Fruit fly (Drosophila melanogaster) whole organism, pupa: ENCODE results near the gene Cox17.
A peak's percentile ranks its signal among the peaks of the same experiment; 100 is the strongest.

Experiments
- CG10348 ChIP-seq: fragments of 200-800 bp; sonication (Bioruptor generic); IDR thresholded peaks from 2 replicates; pipeline ENCODE4 v1.3.6; 2022; ENCODE audit warnings: missing biosample characterization, missing genetic modification characterization
- CG12605 ChIP-seq: fragments of 200-800 bp; sonication (Bioruptor generic); IDR thresholded peaks from 2 replicates; pipeline ENCODE4 v1.3.6; 2022; ENCODE audit warnings: missing biosample characterization, missing genetic modification characterization
- CG13204 ChIP-seq: fragments of 200-800 bp; sonication (Bioruptor generic); optimal IDR thresholded peaks from 2 replicates; lab custom pipeline; 2018; ENCODE audit warnings: missing biosample characterization, mild to moderate bottlenecking, missing genetic modification characterization, moderate library complexity
- CG14655 ChIP-seq: fragments of 200-800 bp; sonication (Bioruptor generic); optimal IDR thresholded peaks from 3 replicates; lab custom pipeline; 2017; ENCODE audit warnings: mild to moderate bottlenecking, missing biosample characterization, missing genetic modification reagents, missing genetic modification characterization
- CG15710 ChIP-seq: fragments of 200-800 bp; sonication (Bioruptor generic); optimal IDR thresholded peaks from 2 replicates; lab custom pipeline; 2018; ENCODE audit warnings: missing biosample characterization, mild to moderate bottlenecking, missing genetic modification characterization, moderate library complexity
- CG17806 ChIP-seq: fragments of 200-800 bp; sonication (Bioruptor generic); optimal IDR thresholded peaks from 2 replicates; lab custom pipeline; 2018; ENCODE audit warnings: missing biosample characterization, mild to moderate bottlenecking, missing genetic modification characterization, moderate library complexity
- CG32121 ChIP-seq: fragments of 200-800 bp; sonication (Bioruptor generic); IDR thresholded peaks from 2 replicates; pipeline ENCODE4 v1.3.6; 2022; ENCODE audit warnings: missing biosample characterization, missing genetic modification characterization
- CG34367 ChIP-seq: fragments of 200-800 bp; sonication (Bioruptor generic); optimal IDR thresholded peaks from 2 replicates; lab custom pipeline; 2018; ENCODE audit warnings: missing biosample characterization, mild to moderate bottlenecking, missing genetic modification characterization
- CG4496 ChIP-seq: fragments of 200-800 bp; sonication (Bioruptor generic); IDR thresholded peaks from 3 replicates; pipeline ENCODE4 v1.3.6; 2022; ENCODE audit warnings: missing biosample characterization, missing genetic modification characterization
- CG8159 ChIP-seq: fragments of 200-800 bp; sonication (Bioruptor generic); optimal IDR thresholded peaks from 3 replicates; lab custom pipeline; 2018; ENCODE audit warnings: missing biosample characterization, mild to moderate bottlenecking, missing genetic modification characterization, moderate library complexity
- CG8301 ChIP-seq: fragments of 200-800 bp; sonication (Bioruptor generic); optimal IDR thresholded peaks from 2 replicates; lab custom pipeline; 2018; ENCODE audit warnings: missing biosample characterization, mild to moderate bottlenecking, missing genetic modification characterization
- CG9948 ChIP-seq: fragments of 200-800 bp; sonication (Bioruptor generic); optimal IDR thresholded peaks from 2 replicates; lab custom pipeline; 2018; ENCODE audit warnings: missing biosample characterization, mild to moderate bottlenecking, missing genetic modification characterization, moderate library complexity
- D1 ChIP-seq: fragments of 200-800 bp; sonication (Bioruptor generic); optimal IDR thresholded peaks from 2 replicates; lab custom pipeline; 2018; ENCODE audit warnings: missing biosample characterization, mild to moderate bottlenecking, missing genetic modification characterization, moderate library complexity
- EcR ChIP-seq: fragments of 200-800 bp; sonication (Bioruptor generic); optimal IDR thresholded peaks from 3 replicates; lab custom pipeline; 2019; ENCODE audit warnings: missing biosample characterization, missing genetic modification characterization, mild to moderate bottlenecking, moderate library complexity, missing genetic modification reagents
- Ets98B ChIP-seq: fragments of 200-800 bp; sonication (Bioruptor generic); IDR thresholded peaks from 2 replicates; pipeline ENCODE4 v1.3.6; 2022; ENCODE audit warnings: missing biosample characterization, missing genetic modification characterization
- Pif1A ChIP-seq: fragments of 200-800 bp; sonication (Bioruptor generic); optimal IDR thresholded peaks from 3 replicates; lab custom pipeline; 2016; ENCODE audit warnings: missing biosample characterization, missing genetic modification characterization
- Pif1B ChIP-seq: fragments of 200-800 bp; sonication (Bioruptor generic); optimal IDR thresholded peaks from 3 replicates; lab custom pipeline; 2016; ENCODE audit warnings: missing biosample characterization, missing genetic modification characterization
- Snoo ChIP-seq: fragments of 200-800 bp; sonication (Bioruptor generic); optimal IDR thresholded peaks from 3 replicates; lab custom pipeline; 2017; ENCODE audit warnings: missing biosample characterization, mild to moderate bottlenecking, missing genetic modification characterization, inconsistent platforms
- fd96Ca ChIP-seq: fragments of 200-800 bp; sonication (Bioruptor generic); IDR thresholded peaks from 3 replicates; pipeline ENCODE4 v1.3.6; 2022; ENCODE audit warnings: missing biosample characterization, missing genetic modification characterization
- gl ChIP-seq: fragments of 200-800 bp; sonication (Bioruptor generic); optimal IDR thresholded peaks from 2 replicates; lab custom pipeline; 2018; ENCODE audit warnings: missing biosample characterization, mild to moderate bottlenecking, missing genetic modification characterization
- rn ChIP-seq: fragments of 200-800 bp; sonication (Bioruptor generic); IDR thresholded peaks from 2 replicates; pipeline ENCODE4 v1.3.6; 2022; ENCODE audit warnings: missing biosample characterization, missing genetic modification characterization

Gene Cox17

DNA sequence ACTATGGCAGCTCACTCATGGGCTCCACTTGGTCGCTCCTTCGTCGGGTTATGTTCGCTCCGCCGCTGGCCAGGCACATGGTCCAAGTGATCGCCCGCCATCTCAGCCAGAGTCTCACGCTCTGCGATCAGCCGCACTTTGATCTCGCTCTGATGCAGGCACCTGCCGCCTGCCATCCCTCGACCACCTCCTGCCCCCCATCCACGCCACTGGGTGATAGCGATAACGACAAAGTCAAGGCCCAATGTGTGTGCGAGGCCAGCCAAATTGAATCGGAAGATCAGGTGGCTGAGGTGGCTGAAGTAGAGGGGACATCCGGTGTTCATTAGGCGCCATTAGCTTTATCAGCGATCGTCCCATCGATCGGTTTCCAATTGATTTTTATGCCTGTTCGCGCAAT, 16.0 kb downstream of the Cox17 start:
- TF ChIP-seq CG4496 (no peak), D1 (tag; lab: Kevin White, UChicago) (no peak), CG13204 (GFP tag; lab: Kevin White, UChicago) (peak; percentile 44), Snoo (tag; lab: Kevin White, UChicago) (no peak), gl (tag; lab: Kevin White, UChicago) (peak; percentile 21), rn (GFP tag; lab: Robert Waterston, UW) (no peak), Pif1A (GFP tag; lab: Kevin White, UChicago) (no peak)

- no peak for TF ChIP-seq CG34367 (tag; lab: Kevin White, UChicago)
- no peak for TF ChIP-seq CG14655
- no peak for TF ChIP-seq Pif1A (GFP tag; lab: Kevin White, UChicago)
- no peak for TF ChIP-seq CG32121
- no peak for TF ChIP-seq gl (tag; lab: Kevin White, UChicago)
- TF ChIP-seq CG12605 (GFP tag; lab: Robert Waterston, UW): no peak
- peak; percentile 20 for TF ChIP-seq CG9948 (tag; lab: Kevin White, UChicago)
- TF ChIP-seq EcR (GFP tag; lab: Kevin White, UChicago): no peak
- no peak for TF ChIP-seq CG10348 (GFP tag; lab: Robert Waterston, UW)
- peak; percentile 13 for TF ChIP-seq CG8159
- TF ChIP-seq rn (GFP tag; lab: Robert Waterston, UW): no peak
- TF ChIP-seq CG13204 (GFP tag; lab: Kevin White, UChicago): no peak
These were observed 18.0 kb downstream of the Cox17 start, which contains the start of the genes opm and dob for dm6 chrX:15066374-15067057. TSS of gene opm (minus strand) at chrX:15066432. TSS of gene dob (plus strand) at chrX:15067007.

DNA sequence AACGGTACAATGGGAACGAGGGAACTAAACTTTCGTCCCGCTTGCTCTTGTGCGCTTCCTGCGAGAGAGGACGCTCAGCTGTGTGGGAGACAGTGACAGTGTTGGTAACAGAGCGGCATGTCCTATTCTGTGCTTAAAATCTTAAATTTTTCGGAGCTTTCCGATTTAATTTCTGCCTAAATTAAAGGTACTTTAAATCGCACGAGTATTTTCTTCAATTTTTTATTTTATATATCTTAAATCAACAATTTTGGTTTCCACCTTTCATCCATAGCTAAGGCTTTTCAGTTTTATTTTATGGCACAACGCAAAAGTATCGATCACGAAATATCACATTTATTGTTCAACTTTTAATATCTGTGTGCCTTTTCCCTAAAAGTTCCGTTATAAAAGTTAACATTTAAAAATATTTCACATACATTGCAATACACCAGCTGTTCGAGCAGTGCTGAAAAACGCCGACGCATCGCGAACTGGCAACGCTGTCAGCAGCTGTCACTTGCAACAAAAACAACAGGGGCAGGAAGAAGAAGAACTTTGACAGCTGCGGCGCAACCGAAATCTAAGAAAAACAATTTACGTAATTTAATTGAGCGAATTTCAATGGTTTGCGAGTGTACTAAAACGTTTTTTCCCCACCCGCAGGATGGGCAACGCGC, 21.0 kb downstream of the Cox17 start, which contains the start of the genes hiw and ND-B18:
hiw (minus strand) TSS at position 26 of the 659 bp plus-strand sequence.
ND-B18 (plus strand) TSS at position 330 of the 659 bp plus-strand sequence.
- TF ChIP-seq Ets98B (GFP tag; lab: Robert Waterston, UW): no peak
- peak; percentile 49 for TF ChIP-seq CG4496

DNA sequence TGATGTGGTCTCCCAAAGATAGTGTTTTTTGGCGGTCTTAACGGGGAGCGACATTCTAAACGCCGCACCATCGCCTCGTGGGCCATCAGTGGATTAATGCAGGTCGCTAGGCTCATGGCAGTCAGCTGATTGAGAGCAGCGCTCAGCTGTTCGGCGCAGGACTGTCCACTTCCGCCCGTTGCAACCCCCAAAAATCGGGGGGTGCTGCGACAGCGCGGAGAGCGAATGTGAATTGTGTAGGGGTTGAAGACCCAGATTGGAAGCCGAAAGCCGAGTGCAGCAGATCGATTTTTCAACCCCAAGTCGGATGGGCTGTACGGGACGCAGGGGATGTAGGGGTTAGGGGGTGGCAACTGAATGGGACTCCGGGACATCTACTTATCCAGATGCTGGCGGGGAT, 21.9 kb downstream of the Cox17 start:
- TF ChIP-seq gl (tag; lab: Kevin White, UChicago): no peak
- TF ChIP-seq Ets98B (GFP tag; lab: Robert Waterston, UW): no peak
- no peak for TF ChIP-seq CG32121
- no peak for TF ChIP-seq EcR (GFP tag; lab: Kevin White, UChicago)
- no peak for TF ChIP-seq CG13204 (GFP tag; lab: Kevin White, UChicago)
- TF ChIP-seq rn (GFP tag; lab: Robert Waterston, UW): no peak
- TF ChIP-seq CG8159: no peak
- no peak for TF ChIP-seq CG9948 (tag; lab: Kevin White, UChicago)
- TF ChIP-seq CG34367 (tag; lab: Kevin White, UChicago): no peak
- TF ChIP-seq, all 21 proteins: peak for 0

DNA sequence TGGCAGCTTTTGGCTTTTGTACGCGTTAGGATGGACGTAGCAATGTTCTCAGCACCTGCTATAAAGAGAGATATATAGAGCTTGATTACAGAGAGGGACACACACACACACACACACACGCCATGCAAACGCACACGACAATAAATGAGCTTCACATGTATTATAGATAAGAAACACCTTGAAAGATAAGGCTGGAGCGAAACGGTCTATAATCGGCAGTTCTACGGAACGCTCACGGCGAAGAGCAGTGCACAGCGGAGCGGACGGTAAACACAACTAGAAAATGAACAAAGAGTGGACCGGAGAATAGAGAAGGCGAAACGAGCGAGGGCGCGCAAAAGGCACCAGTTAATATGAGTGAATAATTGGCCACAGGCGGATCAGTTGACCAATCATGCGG, 35.8 kb downstream of the Cox17 start:
- peak; percentile 4 for TF ChIP-seq EcR (GFP tag; lab: Kevin White, UChicago)
- no peak for TF ChIP-seq CG8159
- TF ChIP-seq, all 21 proteins: peak for 1

- no peak for TF ChIP-seq CG13204 (GFP tag; lab: Kevin White, UChicago)
- no peak for TF ChIP-seq CG9948 (tag; lab: Kevin White, UChicago)
- no peak for TF ChIP-seq Pif1B (GFP tag; lab: Kevin White, UChicago)
- no peak for TF ChIP-seq EcR (GFP tag; lab: Kevin White, UChicago)
- TF ChIP-seq CG10348 (GFP tag; lab: Robert Waterston, UW): no peak
- no peak for TF ChIP-seq gl (tag; lab: Kevin White, UChicago)
- TF ChIP-seq Snoo (tag; lab: Kevin White, UChicago): no peak
- TF ChIP-seq D1 (tag; lab: Kevin White, UChicago): no peak
- TF ChIP-seq CG15710 (tag; lab: Kevin White, UChicago): no peak
- TF ChIP-seq CG34367 (tag; lab: Kevin White, UChicago): no peak
- no peak for TF ChIP-seq CG8301
- TF ChIP-seq CG12605 (GFP tag; lab: Robert Waterston, UW): no peak
- TF ChIP-seq fd96Ca (GFP tag; lab: Robert Waterston, UW): no peak
- no peak for TF ChIP-seq CG8159
These were observed 38.9 kb downstream of the Cox17 start for dm6 chrX:15045608-15046007.

DNA sequence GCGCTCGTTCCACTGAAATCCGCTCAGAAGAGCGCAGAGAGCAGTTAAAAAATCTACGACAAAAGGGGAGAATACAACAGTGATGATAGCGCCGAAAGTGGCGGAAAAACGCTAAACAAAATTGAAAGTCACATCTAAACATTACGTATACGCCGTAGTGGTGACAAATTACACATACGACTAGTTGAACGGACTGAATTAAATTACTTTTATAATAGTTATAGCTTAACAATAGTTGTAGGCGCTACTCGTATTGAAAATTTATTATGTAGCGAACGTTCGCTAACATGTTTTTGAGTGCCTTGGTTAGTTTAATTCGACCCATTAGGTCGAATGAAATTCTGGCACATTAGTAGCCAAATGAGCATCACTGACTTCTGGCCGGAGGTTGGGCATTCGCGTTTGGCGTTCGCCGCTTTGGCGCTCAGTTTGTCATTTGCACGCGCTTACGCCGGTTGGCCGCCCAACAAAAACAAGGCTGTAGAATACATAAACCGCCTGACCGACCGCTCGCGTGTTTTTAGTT, 40.7 kb downstream of the Cox17 start, which contains the start of gene CG5541:
CG5541 (plus strand) TSS at position 424 of the 526 bp plus-strand sequence.
- TF ChIP-seq CG8159 (peak; percentile 40), CG32121 (peak; percentile 7; the same call in 1 of the 2 replicates), CG12605 (GFP tag; lab: Robert Waterston, UW) (no peak), gl (tag; lab: Kevin White, UChicago) (no peak), CG10348 (GFP tag; lab: Robert Waterston, UW) (no peak), CG8301 (no peak), CG15710 (tag; lab: Kevin White, UChicago) (peak; percentile 35), CG14655 (peak; percentile 34), Snoo (tag; lab: Kevin White, UChicago) (peak; percentile 12), Ets98B (GFP tag; lab: Robert Waterston, UW) (no peak), fd96Ca (GFP tag; lab: Robert Waterston, UW) (0 out of 3 replicates have a peak, but pooled peaks have one; percentile 4), CG17806 (no peak), D1 (tag; lab: Kevin White, UChicago) (no peak), CG4496 (no peak; the same call in 2 of the 3 replicates), CG13204 (GFP tag; lab: Kevin White, UChicago) (no peak), Pif1B (GFP tag; lab: Kevin White, UChicago) (peak; percentile 34), rn (GFP tag; lab: Robert Waterston, UW) (no peak), CG34367 (tag; lab: Kevin White, UChicago) (no peak), EcR (GFP tag; lab: Kevin White, UChicago) (no peak), CG9948 (tag; lab: Kevin White, UChicago) (no peak), Pif1A (GFP tag; lab: Kevin White, UChicago) (peak; percentile 48)
